Worm (Caenorhabditis elegans): ENCODE data around the gene pcs-1.

The pcs-1 gene

DNA sequence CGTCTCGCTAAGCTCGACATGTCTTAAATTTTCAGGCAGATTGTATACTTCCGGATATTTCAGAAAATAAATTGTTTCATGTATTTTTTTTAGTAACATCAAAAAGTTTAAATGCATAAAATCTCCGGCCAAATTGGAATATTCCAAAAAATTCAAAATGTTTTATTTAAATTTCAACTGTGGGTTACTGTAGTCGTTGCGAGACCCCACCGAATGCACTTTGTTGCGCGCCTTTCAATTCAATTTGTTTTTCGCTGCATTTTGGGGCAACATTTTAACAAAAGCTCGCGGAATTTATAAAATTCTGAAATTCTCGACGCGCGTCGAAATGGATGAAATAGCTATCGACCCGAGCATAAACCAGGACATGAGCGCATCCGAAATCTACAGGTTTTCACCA is 4.6 kb downstream of the pcs-1 start, which contains the start of gene F54D5.2:
Gene F54D5.2, plus strand, starts transcription at position 237 of the 400 bp plus-strand sequence.
- no peak for TF ChIP-seq F37B4.10 (GFP tag; IDR thresholded peaks at IDR 0.05)
- TF ChIP-seq lin-54 (GFP tag; optimal IDR thresholded peaks at IDR 0.05), result peak; percentile 74
- TF ChIP-seq xnd-1 (tag; optimal IDR thresholded peaks at IDR 0.05), result peak; percentile 62
- peak; percentile 32 for TF ChIP-seq F49E8.2 (tag; optimal IDR thresholded peaks at IDR 0.05; ENCODE audit: insufficient read depth)
- no peak for TF ChIP-seq somi-1 (GFP tag; optimal IDR thresholded peaks at IDR 0.05)
- TF ChIP-seq atf-7 (tag; optimal IDR thresholded peaks at IDR 0.05), result no peak
- 0 out of 2 replicates have a peak, but pooled peaks have one; percentile 12 for TF ChIP-seq D2030.7 (GFP tag; IDR thresholded peaks at IDR 0.05)
- TF ChIP-seq ztf-18 (tag; optimal IDR thresholded peaks at IDR 0.05), result no peak
- 0 out of 2 replicates have a peak, but pooled peaks have one; percentile 31 for TF ChIP-seq ceh-91 (GFP tag; IDR thresholded peaks at IDR 0.05)
- TF ChIP-seq let-607 (tag; optimal IDR thresholded peaks at IDR 0.05), result no peak
- peak; percentile 84 for TF ChIP-seq F33H1.4 (GFP tag; IDR thresholded peaks at IDR 0.05)
- TF ChIP-seq dpl-1 (GFP tag; optimal IDR thresholded peaks at IDR 0.05), result peak; percentile 9
- TF ChIP-seq pha-4 (tag; optimal IDR thresholded peaks at IDR 0.05), result no peak
- no peak for TF ChIP-seq snpc-3.4 (tag; optimal IDR thresholded peaks at IDR 0.05)
- no peak for TF ChIP-seq mel-28 (tag; optimal IDR thresholded peaks at IDR 0.05; ENCODE audit: borderline replicate concordance)
- no peak for TF ChIP-seq rcor-1 (GFP tag; IDR thresholded peaks at IDR 0.05)
- TF ChIP-seq madf-6 (GFP tag; IDR thresholded peaks at IDR 0.05), result peak; percentile 79
- TF ChIP-seq egrh-3 (GFP tag; IDR thresholded peaks at IDR 0.05), result no peak
- no peak for TF ChIP-seq B0261.1 (tag; optimal IDR thresholded peaks at IDR 0.05)
- TF ChIP-seq snpc-1.1 (tag; optimal IDR thresholded peaks at IDR 0.05; ENCODE audit: insufficient read depth), result no peak
- no peak for TF ChIP-seq T07F8.4 (tag; optimal IDR thresholded peaks at IDR 0.05)
- no peak for TF ChIP-seq B0035.1 (tag; optimal IDR thresholded peaks at IDR 0.05)
- TF ChIP-seq lsy-27 (tag; optimal IDR thresholded peaks at IDR 0.05; ENCODE audit: borderline replicate concordance, insufficient read depth), result no peak
- no peak for TF ChIP-seq Y95B8A.8 (GFP tag; IDR thresholded peaks at IDR 0.05)
- TF ChIP-seq efl-1 (GFP tag; optimal IDR thresholded peaks at IDR 0.05), result peak; percentile 39
- TF ChIP-seq hlh-26 (GFP tag; conservative IDR thresholded peaks at IDR 0.05), result no peak
- TF ChIP-seq F10E7.11 (tag; optimal IDR thresholded peaks at IDR 0.05), result no peak
- TF ChIP-seq cebp-2 (GFP tag; IDR thresholded peaks at IDR 0.05), result no peak
- TF ChIP-seq egl-18 (GFP tag; IDR thresholded peaks at IDR 0.05), result no peak
- peak; percentile 89 for TF ChIP-seq lsl-1 (GFP tag; optimal IDR thresholded peaks at IDR 0.05)
- TF ChIP-seq fkh-3 (tag; optimal IDR thresholded peaks at IDR 0.05), result no peak

- TF ChIP-seq pbrm-1 (GFP tag; IDR thresholded peaks at IDR 0.05), result no peak
- peak; percentile 42 for TF ChIP-seq atf-7 (tag; optimal IDR thresholded peaks at IDR 0.05)
- TF ChIP-seq bed-2 (GFP tag; IDR thresholded peaks at IDR 0.05), result no peak
- peak; percentile 65 for TF ChIP-seq nhr-80 (tag; optimal IDR thresholded peaks at IDR 0.05)
These were observed 6.2 kb downstream of the pcs-1 start, which contains the start of gene F54D5.3 for ce11 chrII:11571260-11571854. Gene F54D5.3 (plus strand): TSS chrII:11571805.

DNA sequence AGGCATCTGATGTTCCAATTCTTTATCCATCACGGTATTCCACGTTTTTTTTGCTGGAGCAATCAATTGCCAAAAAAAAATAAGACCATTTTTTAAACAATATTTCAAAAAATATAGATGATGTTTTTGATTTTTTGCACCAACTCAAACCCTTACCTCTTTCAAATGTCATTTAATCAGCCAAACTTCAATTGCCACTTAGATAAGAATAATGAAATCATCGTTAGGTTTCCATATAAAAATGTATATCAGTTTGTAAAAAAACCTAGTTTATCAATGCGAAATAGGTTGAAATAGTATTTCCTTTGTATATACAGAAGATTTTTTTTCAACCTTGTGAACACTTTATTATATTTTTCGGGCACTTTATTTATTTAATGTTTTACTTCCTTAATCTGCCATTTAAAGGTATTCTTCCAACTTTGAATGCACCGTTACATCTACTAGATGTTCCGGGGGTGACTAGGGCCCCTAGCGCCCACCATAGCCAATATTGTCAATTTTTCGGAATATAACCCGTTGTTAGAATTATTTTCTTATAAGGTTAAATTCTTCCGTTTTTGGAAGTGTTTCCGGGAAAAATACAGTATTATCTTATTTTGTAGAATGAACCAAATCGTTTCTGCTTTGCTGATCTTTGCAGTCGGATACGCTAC is 8.2 kb downstream of the pcs-1 start, which contains the start of the genes F54D5.23 and F54D5.4:
Gene F54D5.23, minus strand, starts transcription at position 75 of the 656 bp plus-strand sequence.
Gene F54D5.4, plus strand, starts transcription at position 606 of the 656 bp plus-strand sequence.
- TF ChIP-seq T07F8.4 (tag; optimal IDR thresholded peaks at IDR 0.05) (no peak), nhr-80 (tag; optimal IDR thresholded peaks at IDR 0.05) (peak; percentile 57)
